Worm (Caenorhabditis elegans) whole organism, L1 larva: ENCODE measurements around the gene C07D8.6.

Source experiments
- ces-1 ChIP-seq: fragments of 150-350 bp; optimal IDR thresholded peaks from 2 replicates; lab custom pipeline; 2014; ENCODE audit warnings: missing biosample characterization, missing genetic modification reagents, missing genetic modification characterization
- fkh-10 ChIP-seq: sonication (generic microtip); optimal IDR thresholded peaks from 2 replicates; lab custom pipeline; 2017; ENCODE audit warnings: missing biosample characterization, missing genetic modification reagents, missing genetic modification characterization
- fkh-4 ChIP-seq: sonication (generic microtip); optimal IDR thresholded peaks from 2 replicates; lab custom pipeline; 2016; ENCODE audit warnings: missing compliant biosample characterization, missing genetic modification characterization, borderline replicate concordance
- nhr-11 ChIP-seq: fragments of 150-350 bp; optimal IDR thresholded peaks from 2 replicates; lab custom pipeline; 2014; ENCODE audit warnings: missing biosample characterization, missing genetic modification characterization
- snpc-4 ChIP-seq: fragments of 150-350 bp; optimal IDR thresholded peaks from 2 replicates; lab custom pipeline; 2014; ENCODE audit warnings: missing biosample characterization, missing genetic modification characterization
- unc-130 ChIP-seq: fragments of 150-350 bp; optimal IDR thresholded peaks from 2 replicates; lab custom pipeline; 2017; ENCODE audit warnings: missing biosample characterization, missing genetic modification characterization, inconsistent platforms
- ztf-4 ChIP-seq: fragments of 150-350 bp; optimal IDR thresholded peaks from 2 replicates; lab custom pipeline; 2014; ENCODE audit warnings: missing biosample characterization, missing genetic modification characterization

- no peak for TF ChIP-seq ztf-4
- TF ChIP-seq fkh-4: no peak
- no peak for TF ChIP-seq fkh-10 (GFP tag; lab: Kevin White, UChicago)
- TF ChIP-seq nhr-11: no peak
- no peak for TF ChIP-seq snpc-4 (tag; lab: Kevin White, UChicago)
- no peak for TF ChIP-seq ces-1 (GFP tag; lab: Kevin White, UChicago)
- no peak for TF ChIP-seq unc-130 (tag; lab: Kevin White, UChicago)
These were observed at the start of gene C07D8.6 for ce11 chrX:7340915-7341559.
